Fruit fly (Drosophila melanogaster): Measurements from ENCODE around the gene Hira.
A peak's percentile ranks its signal among the peaks of the same experiment; 100 is the strongest.

Hira gene

dm6 chrX:7698000-7698896 is 23.7 kb upstream of the Hira start (continued):
- TF ChIP-seq BtbVII (GFP tag; optimal IDR thresholded peaks at IDR 0.05) (peak; percentile 94), CG6683 (GFP tag; optimal IDR thresholded peaks at IDR 0.05) (peak; percentile 89), CG3838 (GFP tag; optimal IDR thresholded peaks at IDR 0.05) (peak; percentile 86), fd96Cb (tag; optimal IDR thresholded peaks at IDR 0.05) (peak; percentile 96), CG7357 (GFP tag; IDR thresholded peaks at IDR 0.05) (peak; percentile 82), CG6765 (GFP tag; optimal IDR thresholded peaks at IDR 0.05) (peak; percentile 93), CG4360 (GFP tag; IDR thresholded peaks at IDR 0.05) (peak; percentile 68), TFAM (GFP tag; optimal IDR thresholded peaks at IDR 0.05) (peak; percentile 56), CG12769 (tag; optimal IDR thresholded peaks at IDR 0.05) (peak; percentile 95), PHDP (tag; optimal IDR thresholded peaks at IDR 0.05) (peak; percentile 98), CG3163 (GFP tag; optimal IDR thresholded peaks at IDR 0.05) (peak; percentile 89), aop (GFP tag; IDR thresholded peaks at IDR 0.05) (peak; percentile 80; the same call in 1 of the 2 replicates), ems (GFP tag; optimal IDR thresholded peaks at IDR 0.05) (peak; percentile 91), CG2889 (GFP tag; IDR thresholded peaks at IDR 0.05) (peak; percentile 93), lilli (GFP tag; optimal IDR thresholded peaks at IDR 0.05) (peak; percentile 93), MBD-R2 (GFP tag; IDR thresholded peaks at IDR 0.05) (peak; percentile 91), CG1602 (GFP tag; optimal IDR thresholded peaks at IDR 0.05) (peak; percentile 92), Bteb2 (GFP tag; optimal IDR thresholded peaks at IDR 0.05) (peak; percentile 92), Side (GFP tag; optimal IDR thresholded peaks at IDR 0.05) (peak; percentile 77), pfk (GFP tag; optimal IDR thresholded peaks at IDR 0.05) (no peak), CG1647 (GFP tag; optimal IDR thresholded peaks at IDR 0.05) (peak; percentile 90), CG10274 (GFP tag; optimal IDR thresholded peaks at IDR 0.05) (peak; percentile 86), sug (tag; optimal IDR thresholded peaks at IDR 0.05) (peak; percentile 90), NK7.1 (GFP tag; optimal IDR thresholded peaks at IDR 0.05) (peak; percentile 82), CG15514 (GFP tag; optimal IDR thresholded peaks at IDR 0.05) (peak; percentile 89), knrl (GFP tag; IDR thresholded peaks at IDR 0.05; ENCODE audit: partially characterized antibody) (no peak), Dek (tag; optimal IDR thresholded peaks at IDR 0.05) (peak; percentile 96), CG14050 (GFP tag; IDR thresholded peaks at IDR 0.05) (peak; percentile 95), D (optimal IDR thresholded peaks at IDR 0.05) (no peak), D (GFP tag; optimal IDR thresholded peaks at IDR 0.05) (peak; percentile 91), CG1603 (tag; optimal IDR thresholded peaks at IDR 0.05) (peak; percentile 88), al (GFP tag; IDR thresholded peaks at IDR 0.05) (peak; percentile 92), CG12071 (GFP tag; optimal IDR thresholded peaks at IDR 0.05) (peak; percentile 93), bigmax (GFP tag; optimal IDR thresholded peaks at IDR 0.05) (peak; percentile 51), CG17328 (GFP tag; IDR thresholded peaks at IDR 0.05) (peak; percentile 94), cad (GFP tag; optimal IDR thresholded peaks at IDR 0.05) (no peak), org-1 (GFP tag; optimal IDR thresholded peaks at IDR 0.05) (peak; percentile 92), CG10979 (tag; optimal IDR thresholded peaks at IDR 0.05) (peak; percentile 93), Med (GFP tag) (peak; percentile 98), ara (GFP tag; IDR thresholded peaks at IDR 0.05) (peak; percentile 90), ranshi (GFP tag; IDR thresholded peaks at IDR 0.05) (peak; percentile 95), Chrac-16 (GFP tag; optimal IDR thresholded peaks at IDR 0.05) (peak; percentile 87), Opbp (GFP tag; IDR thresholded peaks at IDR 0.05; ENCODE audit: partially characterized antibody) (no peak), CG3281 (GFP tag; optimal IDR thresholded peaks at IDR 0.05) (peak; percentile 97), CG8478 (optimal IDR thresholded peaks at IDR 0.05) (no peak), eve (GFP tag; optimal IDR thresholded peaks at IDR 0.05) (peak in 1 of 2 experiments; percentile 98), CG10366 (GFP tag; IDR thresholded peaks at IDR 0.05) (peak; percentile 96), lab (GFP tag; optimal IDR thresholded peaks at IDR 0.05) (peak; percentile 98), ci (GFP tag; IDR thresholded peaks at IDR 0.05) (peak; percentile 97)
